Fruit fly (Drosophila melanogaster): Measurements from ENCODE around the gene dlg1.
A peak's percentile ranks its signal among the peaks of the same experiment; 100 is the strongest.

Gene dlg1

dm6 chrX:11384023-11384444 is 14.6 kb downstream of the dlg1 start (continued):
- TF ChIP-seq Met (GFP tag; optimal IDR thresholded peaks at IDR 0.05) (peak; percentile 32), CG6276 (GFP tag; optimal IDR thresholded peaks at IDR 0.05) (no peak), Hr38 (GFP tag; optimal IDR thresholded peaks at IDR 0.05) (no peak), salr (GFP tag; optimal IDR thresholded peaks at IDR 0.05) (no peak), Sox15 (GFP tag; optimal IDR thresholded peaks at IDR 0.05) (peak; percentile 7), Ets21C (GFP tag; optimal IDR thresholded peaks at IDR 0.05) (no peak), CG10631 (GFP tag; optimal IDR thresholded peaks at IDR 0.05) (peak; percentile 28), CG16779 (tag; optimal IDR thresholded peaks at IDR 0.05) (no peak), fd59A (GFP tag; optimal IDR thresholded peaks at IDR 0.05) (peak; percentile 13), Hr39 (GFP tag; optimal IDR thresholded peaks at IDR 0.05) (peak; percentile 19), esn (GFP tag; optimal IDR thresholded peaks at IDR 0.05) (peak; percentile 38), Eip75B (GFP tag; optimal IDR thresholded peaks at IDR 0.05) (peak; percentile 50), spab (GFP tag; optimal IDR thresholded peaks at IDR 0.05) (peak; percentile 18)

dm6 chrX:11385498-11385897 is 16.0 kb downstream of the dlg1 start:
- TF ChIP-seq Hr4 (GFP tag; optimal IDR thresholded peaks at IDR 0.05) (no peak), lz (GFP tag; optimal IDR thresholded peaks at IDR 0.05) (no peak), esn (GFP tag; optimal IDR thresholded peaks at IDR 0.05) (no peak), CG8319 (GFP tag; optimal IDR thresholded peaks at IDR 0.05) (no peak), eg (GFP tag; IDR thresholded peaks at IDR 0.05) (no peak), CG6276 (GFP tag; optimal IDR thresholded peaks at IDR 0.05) (no peak), Sox102F (GFP tag; optimal IDR thresholded peaks at IDR 0.05) (no peak), CG6792 (GFP tag; optimal IDR thresholded peaks at IDR 0.05) (no peak), ss (GFP tag; optimal IDR thresholded peaks at IDR 0.05) (no peak), Met (GFP tag; optimal IDR thresholded peaks at IDR 0.05) (no peak)

dm6 chrX:11389494-11390447 is 20.3 kb downstream of the dlg1 start:
- TF ChIP-seq Sox102F (GFP tag; optimal IDR thresholded peaks at IDR 0.05): no peak
- TF ChIP-seq CG3032 (tag; optimal IDR thresholded peaks at IDR 0.05): no peak
- no peak for TF ChIP-seq net (GFP tag; optimal IDR thresholded peaks at IDR 0.05)
- no peak for TF ChIP-seq fd85E (GFP tag; optimal IDR thresholded peaks at IDR 0.05)
- TF ChIP-seq Eip75B (GFP tag; optimal IDR thresholded peaks at IDR 0.05): no peak
- TF ChIP-seq svp (GFP tag): peak; percentile 48
- TF ChIP-seq Sox14 (GFP tag; optimal IDR thresholded peaks at IDR 0.05): no peak
- no peak for TF ChIP-seq CG10669 (GFP tag; optimal IDR thresholded peaks at IDR 0.05)
- TF ChIP-seq Eip93F (GFP tag; optimal IDR thresholded peaks at IDR 0.05): no peak
- peak in 1 of 2 experiments; percentile 28 for TF ChIP-seq ss (GFP tag; optimal IDR thresholded peaks at IDR 0.05)
- TF ChIP-seq CG8319 (GFP tag; optimal IDR thresholded peaks at IDR 0.05): no peak
- no peak for TF ChIP-seq lz (GFP tag; optimal IDR thresholded peaks at IDR 0.05)
- TF ChIP-seq vri (GFP tag; optimal IDR thresholded peaks at IDR 0.05): no peak
- peak; percentile 16 for TF ChIP-seq Eip78C (GFP tag)
- 0 out of 3 replicates have a peak, but pooled peaks have one; percentile 7 for TF ChIP-seq eg (GFP tag; IDR thresholded peaks at IDR 0.05)
- TF ChIP-seq OdsH (GFP tag; optimal IDR thresholded peaks at IDR 0.05): no peak
- no peak for TF ChIP-seq CG8119 (GFP tag; IDR thresholded peaks at IDR 0.05)
- TF ChIP-seq CG6854 (GFP tag; optimal IDR thresholded peaks at IDR 0.05): peak; percentile 32
- TF ChIP-seq Sox15 (GFP tag; optimal IDR thresholded peaks at IDR 0.05): no peak
- no peak for TF ChIP-seq Ets21C (GFP tag; optimal IDR thresholded peaks at IDR 0.05)
- no peak for TF ChIP-seq fd59A (GFP tag; optimal IDR thresholded peaks at IDR 0.05)
- TF ChIP-seq CG1621 (tag; optimal IDR thresholded peaks at IDR 0.05): peak; percentile 9
- peak; percentile 36 for TF ChIP-seq CG6276 (GFP tag; optimal IDR thresholded peaks at IDR 0.05)
- TF ChIP-seq CG6792 (GFP tag; optimal IDR thresholded peaks at IDR 0.05): no peak
- TF ChIP-seq dac (GFP tag; optimal IDR thresholded peaks at IDR 0.05): no peak
- TF ChIP-seq CG10631 (GFP tag; optimal IDR thresholded peaks at IDR 0.05): no peak
- TF ChIP-seq Ets96B (tag; optimal IDR thresholded peaks at IDR 0.05): no peak
- TF ChIP-seq CG31627 (GFP tag; optimal IDR thresholded peaks at IDR 0.05): no peak
- TF ChIP-seq fkh (GFP tag; optimal IDR thresholded peaks at IDR 0.05): peak; percentile 76
- TF ChIP-seq cyc (GFP tag; optimal IDR thresholded peaks at IDR 0.05): no peak
- TF ChIP-seq CG6163 (GFP tag; IDR thresholded peaks at IDR 0.05): peak; percentile 45; the same call in 1 of the 3 replicates
- TF ChIP-seq Lpt (GFP tag; optimal IDR thresholded peaks at IDR 0.05): peak; percentile 40
- TF ChIP-seq spab (GFP tag; optimal IDR thresholded peaks at IDR 0.05): no peak

Data from whole organism, prepupa.